Worm (Caenorhabditis elegans): ENCODE results near the gene nhr-271.

The nhr-271 gene

ce11 chrV:16570697-16571096 is 9.6 kb downstream of the nhr-271 start, which contains the start of gene nhr-233:
Gene nhr-233, minus strand, starts transcription at chrV:16570797.
- TF ChIP-seq fkh-6 (tag; optimal IDR thresholded peaks at IDR 0.05) = no peak
- no peak for TF ChIP-seq F13H6.1 (tag; optimal IDR thresholded peaks at IDR 0.05)
- no peak for TF ChIP-seq nhr-11 (tag; optimal IDR thresholded peaks at IDR 0.05)
- no peak for TF ChIP-seq nhr-232 (tag; optimal IDR thresholded peaks at IDR 0.05)
- TF ChIP-seq ceh-24 (tag; optimal IDR thresholded peaks at IDR 0.05) = no peak
- no peak for TF ChIP-seq T23F11.4 (GFP tag; optimal IDR thresholded peaks at IDR 0.05)
- TF ChIP-seq ahr-1 (tag; optimal IDR thresholded peaks at IDR 0.05) = no peak
- TF ChIP-seq pqm-1 (tag; optimal IDR thresholded peaks at IDR 0.05) = no peak
- no peak for TF ChIP-seq elt-4 (tag; optimal IDR thresholded peaks at IDR 0.05)
- no peak for TF ChIP-seq pag-3 (tag; optimal IDR thresholded peaks at IDR 0.05; ENCODE audit: borderline replicate concordance)
- TF ChIP-seq C08G9.2 (tag; optimal IDR thresholded peaks at IDR 0.05) = no peak
- no peak for TF ChIP-seq syd-9 (tag; optimal IDR thresholded peaks at IDR 0.05)
- TF ChIP-seq ttx-3 (tag; optimal IDR thresholded peaks at IDR 0.05) = no peak
- TF ChIP-seq sdc-2 (tag; optimal IDR thresholded peaks at IDR 0.05) = no peak

DNA sequence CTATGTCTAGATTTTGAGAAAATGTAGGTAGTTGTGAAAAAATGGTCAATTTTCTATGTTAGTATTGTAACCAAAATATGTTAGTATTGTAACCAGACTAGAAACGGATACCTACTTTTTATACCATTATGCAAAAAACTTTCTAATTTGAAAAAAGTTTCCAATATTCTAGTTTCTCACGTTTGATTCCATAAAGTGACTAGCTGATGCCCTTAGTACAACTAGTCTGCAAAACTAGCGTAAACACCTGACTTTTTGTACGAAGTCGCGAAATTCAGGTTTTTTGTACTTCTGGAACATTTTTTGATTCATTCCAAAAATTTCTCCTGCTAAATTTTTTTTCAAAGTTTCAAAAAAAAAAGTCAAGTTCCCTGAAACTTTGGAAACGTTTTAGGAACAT is 12.3 kb downstream of the nhr-271 start:
- no peak for TF ChIP-seq lin-11 (tag; optimal IDR thresholded peaks at IDR 0.05)

DNA sequence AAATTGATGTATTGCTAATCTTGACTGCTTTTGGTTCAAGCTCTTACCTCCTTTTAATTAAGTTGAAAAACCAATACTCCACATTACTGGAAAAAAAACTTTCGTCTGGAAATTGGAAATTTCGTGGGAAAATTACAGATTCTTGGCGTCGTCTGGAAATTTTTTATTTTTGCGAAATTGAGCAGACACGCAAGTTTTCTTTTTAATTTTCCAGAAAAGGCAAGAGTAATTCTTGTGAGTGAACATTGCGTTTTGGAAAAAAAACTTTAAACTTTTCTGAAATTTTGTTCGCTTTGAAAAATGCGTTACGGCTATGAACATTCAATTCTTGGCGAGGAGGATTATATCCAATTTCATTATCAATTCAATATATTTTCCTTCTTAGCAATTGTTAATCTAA is 14.7 kb downstream of the nhr-271 start, which contains the start of gene sru-45:
TSS of gene sru-45 (plus strand) at position 301 of the 400 bp plus-strand sequence.
- TF ChIP-seq tbx-2 (tag; optimal IDR thresholded peaks at IDR 0.05) (no peak), odd-2 (tag; optimal IDR thresholded peaks at IDR 0.05) (no peak), hlh-15 (tag; optimal IDR thresholded peaks at IDR 0.05) (no peak), nfya-1 (tag; optimal IDR thresholded peaks at IDR 0.05) (no peak), pha-2 (tag; optimal IDR thresholded peaks at IDR 0.05) (no peak), Y22D7AL.16 (tag; optimal IDR thresholded peaks at IDR 0.05) (no peak), lim-6 (tag; optimal IDR thresholded peaks at IDR 0.05) (no peak), syd-9 (tag; optimal IDR thresholded peaks at IDR 0.05) (no peak), eyg-1 (tag; optimal IDR thresholded peaks at IDR 0.05) (no peak), fkh-10 (GFP tag; optimal IDR thresholded peaks at IDR 0.05) (no peak), dve-1 (tag; optimal IDR thresholded peaks at IDR 0.05) (no peak), nhr-232 (tag; optimal IDR thresholded peaks at IDR 0.05) (no peak), tbx-7 (tag; optimal IDR thresholded peaks at IDR 0.05) (no peak), npax-4 (tag; optimal IDR thresholded peaks at IDR 0.05) (no peak)

DNA sequence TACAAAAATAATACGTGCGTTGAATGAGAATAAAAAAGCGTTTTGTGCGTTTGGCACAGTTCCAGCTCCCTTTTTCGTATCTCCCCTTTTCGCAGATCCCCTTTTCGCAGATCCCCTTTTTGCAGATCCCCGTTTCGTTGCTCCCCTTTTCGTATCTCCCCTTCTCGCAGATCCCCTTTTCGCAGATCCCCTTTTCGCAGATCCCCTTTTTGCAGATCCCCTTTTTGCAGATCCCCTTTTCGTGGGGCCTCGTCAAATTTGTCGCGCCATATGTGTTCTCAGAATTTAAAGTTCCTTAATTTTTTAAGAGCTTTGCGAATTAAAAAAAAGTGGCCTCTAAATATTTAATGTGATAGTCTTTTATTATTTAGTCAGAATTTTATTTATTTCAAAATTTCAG is 27.4 kb downstream of the nhr-271 start, which contains the start of gene Y32B12B.4:
TSS of gene Y32B12B.4 (plus strand) at position 399 of the 400 bp plus-strand sequence.
- TF ChIP-seq K09A11.1 (tag; optimal IDR thresholded peaks at IDR 0.05; ENCODE audit: insufficient read depth) (no peak), unc-42 (tag; optimal IDR thresholded peaks at IDR 0.05) (peak; percentile 55), ttx-3 (tag; optimal IDR thresholded peaks at IDR 0.05) (peak; percentile 38), ceh-45 (GFP tag; IDR thresholded peaks at IDR 0.05) (0 out of 2 replicates have a peak, but pooled peaks have one; percentile 34), nhr-11 (tag; optimal IDR thresholded peaks at IDR 0.05) (no peak), ceh-22 (tag; optimal IDR thresholded peaks at IDR 0.05) (no peak), lim-6 (tag; optimal IDR thresholded peaks at IDR 0.05) (peak; percentile 87), ama-1 (optimal IDR thresholded peaks at IDR 0.05) (no peak), unc-86 (tag; optimal IDR thresholded peaks at IDR 0.05) (peak; percentile 56), F13H6.1 (tag; optimal IDR thresholded peaks at IDR 0.05) (peak; percentile 91), unc-55 (GFP tag; optimal IDR thresholded peaks at IDR 0.05) (no peak), hlh-15 (tag; optimal IDR thresholded peaks at IDR 0.05) (peak; percentile 29), fax-1 (tag; optimal IDR thresholded peaks at IDR 0.05) (peak; percentile 94), ceh-9 (tag; optimal IDR thresholded peaks at IDR 0.05) (no peak), elt-4 (tag; optimal IDR thresholded peaks at IDR 0.05) (peak; percentile 92), pax-1 (tag; optimal IDR thresholded peaks at IDR 0.05) (no peak), dve-1 (tag; optimal IDR thresholded peaks at IDR 0.05) (no peak), ceh-24 (tag; optimal IDR thresholded peaks at IDR 0.05) (no peak), mec-3 (tag; optimal IDR thresholded peaks at IDR 0.05; ENCODE audit: borderline replicate concordance) (peak; percentile 93), hlh-30 (tag; optimal IDR thresholded peaks at IDR 0.05; ENCODE audit: insufficient read depth) (no peak), pqm-1 (tag; optimal IDR thresholded peaks at IDR 0.05) (peak; percentile 81), hlh-8 (tag; optimal IDR thresholded peaks at IDR 0.05) (peak; percentile 91), C38D4.7 (GFP tag; optimal IDR thresholded peaks at IDR 0.05) (no peak), fkh-10 (GFP tag; optimal IDR thresholded peaks at IDR 0.05) (no peak), ref-2 (tag; optimal IDR thresholded peaks at IDR 0.05) (peak; percentile 94), sox-2 (GFP tag; IDR thresholded peaks at IDR 0.05) (peak; percentile 21; the same call in 1 of the 2 replicates), sox-4 (tag; optimal IDR thresholded peaks at IDR 0.05) (peak; percentile 14), ceh-14 (tag; optimal IDR thresholded peaks at IDR 0.05) (peak; percentile 96), sdc-2 (tag; optimal IDR thresholded peaks at IDR 0.05) (peak; percentile 69), dmd-4 (tag; optimal IDR thresholded peaks at IDR 0.05; ENCODE audit: borderline replicate concordance) (peak; percentile 84), tbx-2 (tag; optimal IDR thresholded peaks at IDR 0.05) (peak; percentile 98)
